Worm (Caenorhabditis elegans) whole organism, L3 larva: Measurements from ENCODE around the gene bath-39.
A peak's percentile ranks its signal among the peaks of the same experiment; 100 is the strongest.

Experiments used
- R02D3.7 ChIP-seq: fragments of 150-350 bp; optimal IDR thresholded peaks from 2 replicates; lab custom pipeline; 2014; ENCODE audit warnings: missing biosample characterization, missing genetic modification characterization
- ZK546.5 ChIP-seq: sonication (generic microtip); optimal IDR thresholded peaks from 2 replicates; lab custom pipeline; 2017; ENCODE audit warnings: missing biosample characterization, missing genetic modification characterization
- aly-2 ChIP-seq: fragments of 150-350 bp; optimal IDR thresholded peaks from 2 replicates; lab custom pipeline; 2014; ENCODE audit warnings: missing biosample characterization, missing genetic modification characterization
- ama-1 ChIP-seq: fragments of 150-350 bp; optimal IDR thresholded peaks from 2 replicates; lab custom pipeline; 2018
- ceh-16 ChIP-seq: sonication (generic microtip); optimal IDR thresholded peaks from 2 replicates; lab custom pipeline; 2017; ENCODE audit warnings: missing biosample characterization, missing genetic modification characterization
- ceh-28 ChIP-seq: fragments of 150-350 bp; optimal IDR thresholded peaks from 2 replicates; lab custom pipeline; 2014; ENCODE audit warnings: missing biosample characterization, missing genetic modification reagents, missing genetic modification characterization
- ceh-82 ChIP-seq: fragments of 150-350 bp; optimal IDR thresholded peaks from 2 replicates; lab custom pipeline; 2014; ENCODE audit warnings: missing biosample characterization, missing genetic modification characterization
- ceh-9 ChIP-seq: sonication (generic microtip); optimal IDR thresholded peaks from 2 replicates; lab custom pipeline; 2018; ENCODE audit warnings: missing biosample characterization, missing genetic modification characterization
- daf-12 ChIP-seq: fragments of 150-350 bp; optimal IDR thresholded peaks from 2 replicates; lab custom pipeline; 2014; ENCODE audit warnings: missing biosample characterization, missing genetic modification reagents, missing genetic modification characterization
- egl-27 ChIP-seq: sonication (generic microtip); optimal IDR thresholded peaks from 4 replicates; lab custom pipeline; 2017; ENCODE audit warnings: missing biosample characterization, missing genetic modification reagents, missing genetic modification characterization
- egl-5 ChIP-seq: fragments of 150-350 bp; optimal IDR thresholded peaks from 2 replicates; lab custom pipeline; 2017; ENCODE audit warnings: missing biosample characterization, missing genetic modification reagents, missing genetic modification characterization, inconsistent platforms
- elt-1 ChIP-seq: fragments of 150-350 bp; optimal IDR thresholded peaks from 2 replicates; lab custom pipeline; 2014; ENCODE audit warnings: missing biosample characterization, missing genetic modification characterization
- elt-2 ChIP-seq: sonication (generic microtip); optimal IDR thresholded peaks from 2 replicates; lab custom pipeline; 2016; ENCODE audit warnings: missing genetic modification reagents, mild to moderate bottlenecking, missing genetic modification characterization, missing compliant biosample characterization
- elt-3 ChIP-seq, 3 experiments: fragments of 150-350 bp in 1 of 3; sonication (generic microtip) in 2 of 3; optimal IDR thresholded peaks; 2 replicates in 2 of 3; 4 replicates in 1 of 3; lab custom pipeline; 2014 to 2017; ENCODE audit warnings: missing biosample characterization in 3 of 3, missing genetic modification characterization in 3 of 3
- eor-1 ChIP-seq, 2 experiments: fragments of 150-350 bp; optimal IDR thresholded peaks; 2 replicates each; lab custom pipeline; 2014 to 2018; ENCODE audit warnings: missing biosample characterization in 2 of 2, missing genetic modification characterization in 2 of 2
- fkh-10 ChIP-seq: sonication (generic microtip); optimal IDR thresholded peaks from 2 replicates; lab custom pipeline; 2017; ENCODE audit warnings: missing biosample characterization, missing genetic modification reagents, missing genetic modification characterization
- fkh-2 ChIP-seq: fragments of 150-350 bp; optimal IDR thresholded peaks from 2 replicates; lab custom pipeline; 2014; ENCODE audit warnings: missing biosample characterization, missing genetic modification reagents, missing genetic modification characterization
- fos-1 ChIP-seq: fragments of 150-350 bp; optimal IDR thresholded peaks from 2 replicates; lab custom pipeline; 2014; ENCODE audit warnings: missing biosample characterization, missing genetic modification characterization
- hmg-11 ChIP-seq: sonication (generic microtip); optimal IDR thresholded peaks from 2 replicates; lab custom pipeline; 2016; ENCODE audit warnings: missing genetic modification characterization, missing compliant biosample characterization
- jun-1 ChIP-seq: fragments of 150-350 bp; optimal IDR thresholded peaks from 2 replicates; lab custom pipeline; 2014; ENCODE audit warnings: missing biosample characterization, missing genetic modification reagents, missing genetic modification characterization
- lin-15B ChIP-seq: fragments of 150-350 bp; optimal IDR thresholded peaks from 2 replicates; lab custom pipeline; 2014; ENCODE audit warnings: missing biosample characterization, missing genetic modification characterization
- lin-39 ChIP-seq: fragments of 150-350 bp; optimal IDR thresholded peaks from 2 replicates; lab custom pipeline; 2018; ENCODE audit warnings: missing biosample characterization, missing genetic modification reagents, missing genetic modification characterization
- lsy-12 ChIP-seq: sonication (generic microtip); optimal IDR thresholded peaks from 2 replicates; lab custom pipeline; 2016; ENCODE audit warnings: mild to moderate bottlenecking, missing genetic modification characterization, missing compliant biosample characterization
- mdl-1 ChIP-seq: fragments of 150-350 bp; optimal IDR thresholded peaks from 2 replicates; lab custom pipeline; 2014; ENCODE audit warnings: missing biosample characterization, missing genetic modification characterization
- mml-1 ChIP-seq: fragments of 150-350 bp; sonication (generic microtip); optimal IDR thresholded peaks from 3 replicates; lab custom pipeline; 2014; ENCODE audit warnings: missing biosample characterization, missing genetic modification characterization
- nfya-1 ChIP-seq: sonication (generic microtip); optimal IDR thresholded peaks from 2 replicates; lab custom pipeline; 2017; ENCODE audit warnings: missing genetic modification characterization, mild to moderate bottlenecking, missing compliant biosample characterization, antibody characterized with exemption, moderate library complexity; ENCODE audit not compliant: insufficient read depth
- nhr-11 ChIP-seq: fragments of 150-350 bp; optimal IDR thresholded peaks from 2 replicates; lab custom pipeline; 2014; ENCODE audit warnings: missing biosample characterization, missing genetic modification characterization
- nhr-12 ChIP-seq: fragments of 150-350 bp; optimal IDR thresholded peaks from 2 replicates; lab custom pipeline; 2014; ENCODE audit warnings: missing biosample characterization, missing genetic modification characterization
- nhr-23 ChIP-seq: fragments of 150-350 bp; optimal IDR thresholded peaks from 2 replicates; lab custom pipeline; 2014; ENCODE audit warnings: missing biosample characterization, missing genetic modification reagents, missing genetic modification characterization
- nhr-237 ChIP-seq: fragments of 150-350 bp; optimal IDR thresholded peaks from 2 replicates; lab custom pipeline; 2014; ENCODE audit warnings: missing biosample characterization, missing genetic modification characterization
- nhr-25 ChIP-seq: sonication (generic microtip); optimal IDR thresholded peaks from 2 replicates; lab custom pipeline; 2017; ENCODE audit warnings: missing biosample characterization, missing genetic modification characterization
- nhr-28 ChIP-seq: fragments of 150-350 bp; optimal IDR thresholded peaks from 2 replicates; lab custom pipeline; 2014; ENCODE audit warnings: missing biosample characterization, missing genetic modification characterization
- nhr-43 ChIP-seq: sonication (generic microtip); optimal IDR thresholded peaks from 2 replicates; lab custom pipeline; 2016; ENCODE audit warnings: mild to moderate bottlenecking, missing genetic modification characterization, missing compliant biosample characterization; ENCODE audit not compliant: poor library complexity, severe bottlenecking
- nhr-67 ChIP-seq: fragments of 150-350 bp; optimal IDR thresholded peaks from 2 replicates; lab custom pipeline; 2014; ENCODE audit warnings: missing biosample characterization, missing genetic modification characterization
- nhr-76 ChIP-seq: fragments of 150-350 bp; sonication (generic microtip); optimal IDR thresholded peaks from 5 replicates; lab custom pipeline; 2014; ENCODE audit warnings: missing biosample characterization, missing genetic modification characterization
- nhr-77 ChIP-seq: fragments of 150-350 bp; optimal IDR thresholded peaks from 2 replicates; lab custom pipeline; 2014; ENCODE audit warnings: missing biosample characterization, missing genetic modification characterization
- pha-4 ChIP-seq: fragments of 150-350 bp; optimal IDR thresholded peaks from 2 replicates; lab custom pipeline; 2014; ENCODE audit warnings: missing biosample characterization, missing genetic modification reagents, missing genetic modification characterization
- pqm-1 ChIP-seq: fragments of 150-350 bp; optimal IDR thresholded peaks from 2 replicates; lab custom pipeline; 2017; ENCODE audit warnings: missing biosample characterization, missing genetic modification characterization, inconsistent platforms
- sea-2 ChIP-seq: fragments of 150-350 bp; sonication (generic microtip); optimal IDR thresholded peaks from 4 replicates; lab custom pipeline; 2014; ENCODE audit warnings: missing biosample characterization, missing genetic modification reagents, missing genetic modification characterization
- skn-1 ChIP-seq: fragments of 150-350 bp; optimal IDR thresholded peaks from 2 replicates; lab custom pipeline; 2014; ENCODE audit warnings: missing biosample characterization, missing genetic modification characterization
- snpc-4 ChIP-seq: fragments of 150-350 bp; optimal IDR thresholded peaks from 2 replicates; lab custom pipeline; 2014; ENCODE audit warnings: missing biosample characterization, missing genetic modification characterization
- tbx-2 ChIP-seq: sonication (generic microtip); optimal IDR thresholded peaks from 2 replicates; lab custom pipeline; 2016; ENCODE audit warnings: mild to moderate bottlenecking, missing genetic modification characterization, missing compliant biosample characterization
- unc-39 ChIP-seq: sonication (generic microtip); optimal IDR thresholded peaks from 4 replicates; lab custom pipeline; 2017; ENCODE audit warnings: missing biosample characterization, missing genetic modification characterization
- unc-62 ChIP-seq: fragments of 150-350 bp; sonication (generic microtip); optimal IDR thresholded peaks from 4 replicates; lab custom pipeline; 2014; ENCODE audit warnings: missing biosample characterization, missing genetic modification reagents, missing genetic modification characterization
- zag-1 ChIP-seq: fragments of 150-350 bp; optimal IDR thresholded peaks from 2 replicates; lab custom pipeline; 2014; ENCODE audit warnings: missing biosample characterization, missing genetic modification characterization
- ztf-11 ChIP-seq: fragments of 150-350 bp; optimal IDR thresholded peaks from 2 replicates; lab custom pipeline; 2014; ENCODE audit warnings: missing biosample characterization, missing genetic modification characterization
- ztf-4 ChIP-seq: fragments of 150-350 bp; optimal IDR thresholded peaks from 2 replicates; lab custom pipeline; 2014; ENCODE audit warnings: missing biosample characterization, missing genetic modification characterization

The bath-39 gene

DNA sequence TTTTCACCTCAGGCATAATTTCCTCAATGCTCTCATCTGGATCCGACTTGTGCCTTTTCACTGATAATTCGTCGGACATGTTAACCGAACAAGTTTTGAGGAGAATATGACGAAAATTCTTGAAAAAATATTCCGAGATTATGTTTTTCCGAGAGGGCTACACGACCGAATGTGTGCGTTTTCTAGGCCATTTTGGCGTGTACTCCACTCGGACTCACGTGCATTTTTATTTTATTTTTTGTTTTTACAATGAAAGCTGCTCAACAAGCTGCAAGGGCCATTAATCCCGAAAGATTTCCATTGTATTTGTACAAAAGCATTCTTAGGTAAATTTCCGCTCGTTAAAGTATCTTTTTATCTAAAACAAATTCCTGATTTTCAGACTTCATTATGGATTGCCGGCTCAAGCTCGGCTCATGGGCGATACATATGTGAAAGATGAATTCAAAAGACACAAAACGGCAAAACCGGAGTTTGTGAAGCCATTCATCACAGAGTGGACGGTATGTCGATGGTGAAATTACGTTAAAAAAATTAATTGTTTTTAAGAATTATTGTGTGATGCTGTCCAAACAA lies 9.0 kb downstream of the bath-39 start, which contains the start of the genes F25H9.6 and F25H9.7:
F25H9.6 (minus strand) TSS at position 172 of the 576 bp plus-strand sequence.
F25H9.7 (plus strand) TSS at position 187 of the 576 bp plus-strand sequence.
- no peak for TF ChIP-seq nhr-237 (tag; lab: Kevin White, UChicago)
- no peak for TF ChIP-seq eor-1 (tag; optimal IDR thresholded peaks at IDR 0.05; lab: Kevin White, UChicago)
- no peak for TF ChIP-seq fos-1 (tag; lab: Kevin White, UChicago)
- peak; percentile 54 for TF ChIP-seq jun-1 (tag; lab: Kevin White, UChicago)
- no peak for TF ChIP-seq nhr-76 (tag; lab: Kevin White, UChicago)
- TF ChIP-seq ztf-4 (tag; lab: Kevin White, UChicago): no peak
- TF ChIP-seq ceh-28: peak; percentile 9
- no peak for TF ChIP-seq nhr-12 (tag; lab: Kevin White, UChicago)
- TF ChIP-seq lsy-12 (tag; lab: Kevin White, UChicago): peak; percentile 87
- TF ChIP-seq elt-3 (tag; optimal IDR thresholded peaks at IDR 0.05; lab: Kevin White, UChicago): no peak
- peak; percentile 18 for TF ChIP-seq egl-27 (tag; lab: Kevin White, UChicago)
- TF ChIP-seq snpc-4 (tag; lab: Kevin White, UChicago): peak; percentile 72
- peak; percentile 77 for TF ChIP-seq nfya-1 (tag; lab: Kevin White, UChicago)
- TF ChIP-seq pqm-1: peak; percentile 60
- TF ChIP-seq lin-39 (tag; lab: Kevin White, UChicago): peak; percentile 49
- TF ChIP-seq nhr-43 (tag; lab: Kevin White, UChicago): peak; percentile 95
- TF ChIP-seq egl-5: no peak
- no peak for TF ChIP-seq sea-2 (GFP tag; lab: Kevin White, UChicago)
- peak; percentile 27 for TF ChIP-seq nhr-77
- no peak for TF ChIP-seq aly-2 (tag; lab: Kevin White, UChicago)
- no peak for TF ChIP-seq nhr-28 (tag; lab: Kevin White, UChicago)
- no peak for TF ChIP-seq daf-12
- TF ChIP-seq ztf-11 (tag; lab: Kevin White, UChicago): no peak
- TF ChIP-seq nhr-67 (tag; lab: Kevin White, UChicago): no peak
- TF ChIP-seq fkh-10: no peak
- no peak for TF ChIP-seq ceh-9
- TF ChIP-seq pha-4: no peak
- TF ChIP-seq mml-1 (tag; lab: Kevin White, UChicago): no peak
- TF ChIP-seq lin-15B (tag; lab: Kevin White, UChicago): peak; percentile 76
- TF ChIP-seq unc-39 (tag; lab: Kevin White, UChicago): no peak
- TF ChIP-seq nhr-23 (tag; lab: Kevin White, UChicago): peak; percentile 56
- TF ChIP-seq ZK546.5 (tag; lab: Kevin White, UChicago): no peak
- no peak for TF ChIP-seq ama-1 (lab: Kevin White, UChicago)
- peak; percentile 47 for TF ChIP-seq elt-2 (tag; lab: Kevin White, UChicago)
- no peak for TF ChIP-seq unc-62 (GFP tag; lab: Kevin White, UChicago)
- TF ChIP-seq zag-1: no peak
- TF ChIP-seq mdl-1: peak; percentile 78
- TF ChIP-seq ceh-82 (tag; lab: Kevin White, UChicago): no peak
- TF ChIP-seq skn-1 (tag; lab: Kevin White, UChicago): peak; percentile 48
- no peak for TF ChIP-seq ceh-16 (tag; lab: Kevin White, UChicago)
- peak; percentile 52 for TF ChIP-seq R02D3.7 (tag; lab: Kevin White, UChicago)
- no peak for TF ChIP-seq fkh-2 (tag; lab: Kevin White, UChicago)
- no peak for TF ChIP-seq nhr-11 (tag; lab: Kevin White, UChicago)
- TF ChIP-seq elt-1 (tag; lab: Kevin White, UChicago): no peak
- peak; percentile 48 for TF ChIP-seq nhr-25 (tag; lab: Kevin White, UChicago)
- peak; percentile 39 for TF ChIP-seq tbx-2 (tag; lab: Kevin White, UChicago)
- TF ChIP-seq hmg-11 (tag; lab: Kevin White, UChicago): peak; percentile 83
